Fruit fly (Drosophila melanogaster): ENCODE data around the gene Mf.

Gene Mf

DNA sequence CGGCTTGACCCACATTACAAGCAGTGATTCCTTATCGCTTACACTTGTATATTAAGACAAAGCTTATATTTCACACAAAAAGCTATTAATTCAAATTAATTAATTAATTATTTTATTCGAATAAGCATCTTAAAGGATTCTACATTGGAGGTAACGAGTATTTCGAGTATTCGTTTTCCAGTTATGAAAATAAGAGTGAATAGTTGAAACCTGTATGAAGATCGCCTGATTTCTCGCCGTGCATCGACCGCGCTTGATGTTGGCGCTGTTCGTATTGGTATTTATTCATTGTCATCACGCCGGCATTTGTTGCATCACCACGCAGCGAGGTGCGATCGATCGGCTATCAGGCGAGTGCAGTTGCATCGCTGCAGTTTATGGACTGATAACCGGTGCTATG, 35.8 kb downstream of the Mf start (continued):
- no peak for TF ChIP-seq ss (GFP tag; optimal IDR thresholded peaks at IDR 0.05)
- peak; percentile 66 for TF ChIP-seq Gug (GFP tag; IDR thresholded peaks at IDR 0.05)
- peak; percentile 75 for TF ChIP-seq CG3032 (tag; optimal IDR thresholded peaks at IDR 0.05)
- peak; percentile 61 for TF ChIP-seq CG6276 (GFP tag; optimal IDR thresholded peaks at IDR 0.05)
- TF ChIP-seq Met (GFP tag; optimal IDR thresholded peaks at IDR 0.05), result peak; percentile 45
- TF ChIP-seq CG3919 (GFP tag; optimal IDR thresholded peaks at IDR 0.05), result peak; percentile 66
- TF ChIP-seq CG31627 (GFP tag; optimal IDR thresholded peaks at IDR 0.05), result peak; percentile 17
- peak; percentile 46 for TF ChIP-seq Sox15 (GFP tag; optimal IDR thresholded peaks at IDR 0.05)
- TF ChIP-seq lz (GFP tag; optimal IDR thresholded peaks at IDR 0.05), result peak; percentile 36
- TF ChIP-seq fd59A (GFP tag; optimal IDR thresholded peaks at IDR 0.05), result peak; percentile 50
- peak; percentile 44 for TF ChIP-seq Smox (GFP tag; optimal IDR thresholded peaks at IDR 0.05)
- TF ChIP-seq dac (GFP tag; optimal IDR thresholded peaks at IDR 0.05), result peak; percentile 33
- peak; percentile 67 for TF ChIP-seq CG1621 (tag; optimal IDR thresholded peaks at IDR 0.05)
- TF ChIP-seq CG9139 (GFP tag; optimal IDR thresholded peaks at IDR 0.05), result no peak
- TF ChIP-seq CG11762 (GFP tag; optimal IDR thresholded peaks at IDR 0.05; ENCODE audit: insufficient read depth), result peak; percentile 54
- TF ChIP-seq eg (GFP tag; IDR thresholded peaks at IDR 0.05), result peak; percentile 89
- TF ChIP-seq Hr39 (GFP tag; optimal IDR thresholded peaks at IDR 0.05), result peak; percentile 30
- no peak for TF ChIP-seq cyc (GFP tag; optimal IDR thresholded peaks at IDR 0.05)
- TF ChIP-seq fkh (GFP tag; optimal IDR thresholded peaks at IDR 0.05), result no peak
- TF ChIP-seq acj6 (GFP tag; optimal IDR thresholded peaks at IDR 0.05), result peak; percentile 70
- peak; percentile 81 for TF ChIP-seq pdm3 (GFP tag; optimal IDR thresholded peaks at IDR 0.05)
- peak; percentile 59 for TF ChIP-seq esn (GFP tag; optimal IDR thresholded peaks at IDR 0.05)
- peak; percentile 34 for TF ChIP-seq spab (GFP tag; optimal IDR thresholded peaks at IDR 0.05)
- TF ChIP-seq Hr4 (GFP tag; optimal IDR thresholded peaks at IDR 0.05), result peak; percentile 85
- no peak for TF ChIP-seq Blimp-1 (GFP tag; optimal IDR thresholded peaks at IDR 0.05)
- TF ChIP-seq Eip78C (GFP tag), result peak; percentile 95

DNA sequence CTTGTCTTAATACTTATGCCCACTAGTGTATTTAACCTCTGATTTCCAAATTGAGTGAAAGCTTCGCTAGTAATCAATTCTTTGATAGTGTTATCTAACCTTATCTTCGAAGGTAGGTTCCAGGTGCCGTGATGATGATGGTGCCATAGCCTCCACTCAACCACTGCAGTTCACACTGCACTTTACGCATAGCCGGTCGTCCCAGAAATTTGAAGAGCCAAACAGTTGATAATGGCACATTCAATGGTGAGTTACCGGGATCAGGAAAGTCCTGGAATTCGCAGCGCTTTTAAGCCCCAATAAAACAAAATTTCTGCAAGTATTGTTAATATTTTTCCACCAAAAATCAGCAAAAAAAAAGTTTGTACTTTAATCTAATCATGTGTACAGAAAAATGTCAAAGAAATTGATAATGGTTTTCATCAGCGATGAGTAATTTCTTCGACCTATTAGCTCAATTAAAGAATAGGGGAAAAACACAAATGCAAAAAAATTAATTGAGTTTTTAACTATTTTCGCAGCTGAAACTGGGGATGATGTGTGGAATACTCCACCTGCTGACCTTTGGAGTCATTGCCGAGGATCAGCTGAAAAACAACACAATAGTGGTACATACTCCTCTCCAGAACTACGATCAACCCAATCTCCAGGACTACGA, 41.4 kb downstream of the Mf start, which contains the start of gene CG3987:
TSS of gene CG3987 (plus strand) at position 143 of the 658 bp plus-strand sequence.
- TF ChIP-seq Eip78C (GFP tag) (no peak), vri (GFP tag; optimal IDR thresholded peaks at IDR 0.05) (peak; percentile 70)

DNA sequence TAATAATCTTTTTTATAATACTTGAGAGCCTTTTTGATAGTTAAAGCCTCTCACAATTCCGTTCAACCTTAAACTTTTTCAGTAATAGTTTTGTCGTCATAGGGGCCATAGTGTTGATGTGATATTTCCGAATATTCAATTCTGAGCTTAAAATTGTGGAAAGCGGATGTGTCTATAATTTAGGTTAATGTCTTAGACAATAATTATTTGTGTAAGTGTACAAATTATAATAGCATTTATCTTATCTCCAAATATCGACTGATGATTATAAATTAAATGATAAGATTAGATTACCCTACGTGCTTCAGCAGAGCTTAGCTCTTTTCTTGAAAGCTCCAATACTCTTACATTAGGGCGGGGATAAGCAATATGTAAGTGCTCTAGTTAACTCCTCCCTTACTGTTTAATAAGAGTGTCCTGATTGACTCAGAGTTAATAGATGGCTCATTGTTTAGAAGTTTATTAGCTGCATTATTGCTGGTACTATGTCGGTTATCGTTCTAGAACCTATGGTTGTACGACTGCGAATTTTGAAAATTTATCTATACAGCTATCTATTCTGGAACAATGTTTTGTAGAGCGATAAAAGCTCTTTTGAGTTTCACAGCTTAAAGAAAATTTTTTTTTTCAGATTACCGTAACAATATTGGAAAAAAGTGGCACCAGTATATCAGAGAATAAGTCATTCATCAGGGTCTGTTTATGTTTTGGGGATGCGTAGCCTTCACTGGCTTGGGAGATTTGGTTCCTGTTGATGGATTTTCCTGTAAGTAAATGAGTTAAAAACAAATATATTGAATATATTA, 42.1 kb downstream of the Mf start:
- TF ChIP-seq CG6808 (GFP tag; optimal IDR thresholded peaks at IDR 0.05) (no peak), fkh (GFP tag; optimal IDR thresholded peaks at IDR 0.05) (no peak), achi (GFP tag; optimal IDR thresholded peaks at IDR 0.05) (no peak), CG6792 (GFP tag; optimal IDR thresholded peaks at IDR 0.05) (no peak), ss (GFP tag; optimal IDR thresholded peaks at IDR 0.05) (no peak), dac (GFP tag; optimal IDR thresholded peaks at IDR 0.05) (no peak), CG10631 (GFP tag; optimal IDR thresholded peaks at IDR 0.05) (no peak), CG1621 (tag; optimal IDR thresholded peaks at IDR 0.05) (no peak), acj6 (GFP tag; optimal IDR thresholded peaks at IDR 0.05) (peak; percentile 35), Eip78C (GFP tag) (no peak), CG8119 (GFP tag; IDR thresholded peaks at IDR 0.05) (no peak), CG10669 (GFP tag; optimal IDR thresholded peaks at IDR 0.05) (no peak), eg (GFP tag; IDR thresholded peaks at IDR 0.05) (no peak), spab (GFP tag; optimal IDR thresholded peaks at IDR 0.05) (no peak), Sox15 (GFP tag; optimal IDR thresholded peaks at IDR 0.05) (peak; percentile 11), Hr39 (GFP tag; optimal IDR thresholded peaks at IDR 0.05) (no peak), CG8319 (GFP tag; optimal IDR thresholded peaks at IDR 0.05) (no peak), CG6276 (GFP tag; optimal IDR thresholded peaks at IDR 0.05) (no peak), CG15336 (GFP tag; IDR thresholded peaks at IDR 0.05) (no peak), CG11294 (GFP tag; IDR thresholded peaks at IDR 0.05) (no peak), CG4318 (GFP tag; optimal IDR thresholded peaks at IDR 0.05) (no peak), CG32006 (GFP tag; optimal IDR thresholded peaks at IDR 0.05) (no peak), topi (GFP tag; optimal IDR thresholded peaks at IDR 0.05) (peak; percentile 19), Met (GFP tag; optimal IDR thresholded peaks at IDR 0.05) (peak; percentile 50), CG11902 (GFP tag; optimal IDR thresholded peaks at IDR 0.05) (no peak), CG11762 (GFP tag; optimal IDR thresholded peaks at IDR 0.05; ENCODE audit: insufficient read depth) (no peak), CG3032 (tag; optimal IDR thresholded peaks at IDR 0.05) (no peak), Ets96B (tag; optimal IDR thresholded peaks at IDR 0.05) (no peak), CG31627 (GFP tag; optimal IDR thresholded peaks at IDR 0.05) (peak; percentile 23), vri (GFP tag; optimal IDR thresholded peaks at IDR 0.05) (peak; percentile 76), Blimp-1 (GFP tag; optimal IDR thresholded peaks at IDR 0.05) (no peak), CG9139 (GFP tag; optimal IDR thresholded peaks at IDR 0.05) (no peak), fd85E (GFP tag; optimal IDR thresholded peaks at IDR 0.05) (no peak), OdsH (GFP tag; optimal IDR thresholded peaks at IDR 0.05) (no peak)
